Fruit fly (Drosophila melanogaster) whole organism, prepupa: ENCODE measurements around the gene MED17.

Experiments used
- Blimp-1 ChIP-seq: fragments of 200-800 bp; sonication (Bioruptor generic); optimal IDR thresholded peaks from 3 replicates; lab custom pipeline; 2017; ENCODE audit warnings: missing biosample characterization, missing genetic modification characterization, mild to moderate bottlenecking, moderate library complexity, missing genetic modification reagents
- CG10631 ChIP-seq: fragments of 200-800 bp; sonication (Bioruptor generic); optimal IDR thresholded peaks from 2 replicates; lab custom pipeline; 2016; ENCODE audit warnings: missing biosample characterization, missing genetic modification characterization
- CG11294 ChIP-seq: fragments of 200-800 bp; sonication (Bioruptor generic); IDR thresholded peaks from 2 replicates; pipeline ENCODE4 v1.3.6; 2022; ENCODE audit warnings: missing biosample characterization, missing genetic modification characterization
- CG11762 ChIP-seq: fragments of 200-800 bp; sonication (Bioruptor generic); optimal IDR thresholded peaks from 3 replicates; lab custom pipeline; 2016; ENCODE audit warnings: missing biosample characterization, missing genetic modification characterization; ENCODE audit not compliant: insufficient read depth
- CG11902 ChIP-seq: fragments of 200-800 bp; sonication (Bioruptor generic); optimal IDR thresholded peaks from 3 replicates; lab custom pipeline; 2016; ENCODE audit warnings: missing biosample characterization, missing genetic modification characterization
- CG15336 ChIP-seq: fragments of 200-800 bp; sonication (Bioruptor generic); IDR thresholded peaks from 2 replicates; pipeline ENCODE4 v1.3.6; 2022; ENCODE audit warnings: missing biosample characterization, missing genetic modification characterization
- CG16779 ChIP-seq: fragments of 200-800 bp; sonication (Bioruptor generic); optimal IDR thresholded peaks from 3 replicates; lab custom pipeline; 2017; ENCODE audit warnings: missing biosample characterization, mild to moderate bottlenecking, missing genetic modification characterization
- CG31627 ChIP-seq: fragments of 200-800 bp; sonication (Bioruptor generic); optimal IDR thresholded peaks from 3 replicates; lab custom pipeline; 2016; ENCODE audit warnings: missing biosample characterization, missing genetic modification characterization
- CG32006 ChIP-seq: fragments of 200-800 bp; sonication (Bioruptor generic); optimal IDR thresholded peaks from 3 replicates; lab custom pipeline; 2017; ENCODE audit warnings: missing biosample characterization, mild to moderate bottlenecking, missing genetic modification characterization
- CG34406 ChIP-seq: fragments of 200-800 bp; sonication (Bioruptor generic); optimal IDR thresholded peaks from 3 replicates; lab custom pipeline; 2016; ENCODE audit warnings: missing biosample characterization, missing genetic modification characterization
- CG3919 ChIP-seq: fragments of 200-800 bp; sonication (Bioruptor generic); optimal IDR thresholded peaks from 3 replicates; lab custom pipeline; 2016; ENCODE audit warnings: missing biosample characterization, missing genetic modification characterization
- CG6276 ChIP-seq: fragments of 200-800 bp; sonication (Bioruptor generic); optimal IDR thresholded peaks from 2 replicates; lab custom pipeline; 2017; ENCODE audit warnings: missing biosample characterization, mild to moderate bottlenecking, missing genetic modification characterization
- CG6854 ChIP-seq: fragments of 200-800 bp; sonication (Bioruptor generic); optimal IDR thresholded peaks from 2 replicates; lab custom pipeline; 2017; ENCODE audit warnings: missing biosample characterization, mild to moderate bottlenecking, missing genetic modification characterization
- CG7368 ChIP-seq: fragments of 200-800 bp; sonication (Bioruptor generic); optimal IDR thresholded peaks from 3 replicates; lab custom pipeline; 2016; ENCODE audit warnings: missing biosample characterization, missing genetic modification characterization
- CG8119 ChIP-seq: fragments of 200-800 bp; sonication (Bioruptor generic); IDR thresholded peaks from 3 replicates; pipeline ENCODE4 v1.3.6; 2022; ENCODE audit warnings: missing biosample characterization, missing genetic modification characterization
- CG8319 ChIP-seq: fragments of 200-800 bp; sonication (Bioruptor generic); optimal IDR thresholded peaks from 3 replicates; lab custom pipeline; 2016; ENCODE audit warnings: missing biosample characterization, missing genetic modification characterization
- CG9139 ChIP-seq: fragments of 200-800 bp; sonication (Bioruptor generic); optimal IDR thresholded peaks from 3 replicates; lab custom pipeline; 2017; ENCODE audit warnings: missing biosample characterization, mild to moderate bottlenecking, missing genetic modification characterization
- Eip75B ChIP-seq: fragments of 200-800 bp; sonication (Bioruptor generic); optimal IDR thresholded peaks from 3 replicates; lab custom pipeline; 2016; ENCODE audit warnings: missing biosample characterization, missing genetic modification characterization
- Eip78C ChIP-seq: fragments of 200-800 bp; sonication (Bioruptor generic); peaks from one replicate; lab custom pipeline; 2016; ENCODE audit warnings: missing biosample characterization, missing genetic modification characterization
- Eip93F ChIP-seq: fragments of 200-800 bp; sonication (Bioruptor generic); optimal IDR thresholded peaks from 2 replicates; lab custom pipeline; 2016; ENCODE audit warnings: missing biosample characterization, mild to moderate bottlenecking, missing genetic modification characterization
- Ets21C ChIP-seq: fragments of 200-800 bp; sonication (Bioruptor generic); optimal IDR thresholded peaks from 3 replicates; lab custom pipeline; 2016; ENCODE audit warnings: missing biosample characterization, missing genetic modification characterization
- Gug ChIP-seq: fragments of 200-800 bp; sonication (Bioruptor generic); IDR thresholded peaks from 2 replicates; pipeline ENCODE4 v1.3.6; 2022; ENCODE audit warnings: missing biosample characterization, missing genetic modification characterization
- Hr38 ChIP-seq: sonication (Bioruptor generic); optimal IDR thresholded peaks from 2 replicates; lab custom pipeline; 2016; ENCODE audit warnings: missing biosample characterization, missing genetic modification characterization
- Lpt ChIP-seq: fragments of 200-800 bp; sonication (Bioruptor generic); optimal IDR thresholded peaks from 3 replicates; lab custom pipeline; 2016; ENCODE audit warnings: missing biosample characterization, missing genetic modification characterization
- Smox ChIP-seq: fragments of 200-800 bp; sonication (Bioruptor generic); optimal IDR thresholded peaks from 3 replicates; lab custom pipeline; 2016; ENCODE audit warnings: missing biosample characterization, missing genetic modification characterization
- Sox102F ChIP-seq: fragments of 200-800 bp; sonication (Bioruptor generic); optimal IDR thresholded peaks from 2 replicates; lab custom pipeline; 2016; ENCODE audit warnings: missing biosample characterization, mild to moderate bottlenecking, missing genetic modification characterization
- Sox14 ChIP-seq: fragments of 200-800 bp; sonication (Bioruptor generic); optimal IDR thresholded peaks from 3 replicates; lab custom pipeline; 2016; ENCODE audit warnings: missing biosample characterization, missing genetic modification characterization
- Sox15 ChIP-seq: fragments of 200-800 bp; sonication (Bioruptor generic); optimal IDR thresholded peaks from 3 replicates; lab custom pipeline; 2016; ENCODE audit warnings: missing biosample characterization, missing genetic modification characterization
- acj6 ChIP-seq: fragments of 200-800 bp; sonication (Bioruptor generic); optimal IDR thresholded peaks from 3 replicates; lab custom pipeline; 2016; ENCODE audit warnings: missing biosample characterization, missing genetic modification characterization
- cyc ChIP-seq: fragments of 200-800 bp; sonication (Bioruptor generic); optimal IDR thresholded peaks from 3 replicates; lab custom pipeline; 2016; ENCODE audit warnings: missing biosample characterization, missing genetic modification characterization
- dsx ChIP-seq: fragments of 200-800 bp; optimal IDR thresholded peaks from 3 replicates; lab custom pipeline; 2019; ENCODE audit warnings: missing biosample characterization, mild to moderate bottlenecking, missing genetic modification characterization, moderate library complexity; ENCODE audit not compliant: poor library complexity, severe bottlenecking
- eg ChIP-seq: fragments of 200-800 bp; sonication (Bioruptor generic); IDR thresholded peaks from 3 replicates; pipeline ENCODE4 v1.3.6; 2022; ENCODE audit warnings: missing biosample characterization, missing genetic modification characterization
- esn ChIP-seq: fragments of 200-800 bp; sonication (Bioruptor generic); optimal IDR thresholded peaks from 2 replicates; lab custom pipeline; 2016; ENCODE audit warnings: missing biosample characterization, mild to moderate bottlenecking, missing genetic modification characterization, moderate library complexity
- fd59A ChIP-seq: fragments of 200-800 bp; sonication (Bioruptor generic); optimal IDR thresholded peaks from 2 replicates; lab custom pipeline; 2017; ENCODE audit warnings: missing biosample characterization, mild to moderate bottlenecking, missing genetic modification characterization, missing genetic modification reagents
- fd85E ChIP-seq: fragments of 200-800 bp; sonication (Bioruptor generic); optimal IDR thresholded peaks from 3 replicates; lab custom pipeline; 2016; ENCODE audit warnings: missing biosample characterization, missing genetic modification characterization
- fkh ChIP-seq: fragments of 200-800 bp; sonication (Bioruptor generic); optimal IDR thresholded peaks from 3 replicates; lab custom pipeline; 2017; ENCODE audit warnings: missing biosample characterization, mild to moderate bottlenecking, missing genetic modification characterization, moderate library complexity
- lz ChIP-seq: fragments of 200-800 bp; sonication (Bioruptor generic); optimal IDR thresholded peaks from 3 replicates; lab custom pipeline; 2016; ENCODE audit warnings: missing biosample characterization, missing genetic modification characterization
- net ChIP-seq: fragments of 200-800 bp; sonication (Bioruptor generic); optimal IDR thresholded peaks from 3 replicates; lab custom pipeline; 2016; ENCODE audit warnings: missing biosample characterization, missing genetic modification characterization
- pdm3 ChIP-seq: fragments of 200-800 bp; sonication (Bioruptor generic); optimal IDR thresholded peaks from 3 replicates; lab custom pipeline; 2016; ENCODE audit warnings: missing biosample characterization, missing genetic modification characterization
- salr ChIP-seq, 2 experiments: fragments of 200-800 bp; sonication (Bioruptor generic); optimal IDR thresholded peaks; 3 replicates each; lab custom pipeline; 2016 to 2018; ENCODE audit warnings: missing biosample characterization in 2 of 2, missing genetic modification characterization in 2 of 2, mild to moderate bottlenecking in 1 of 2
- ss ChIP-seq, 2 experiments: fragments of 200-800 bp; sonication (Bioruptor generic); optimal IDR thresholded peaks; 2 replicates in 1 of 2; 3 replicates in 1 of 2; lab custom pipeline; 2017 to 2018; ENCODE audit warnings: mild to moderate bottlenecking in 2 of 2, missing biosample characterization in 2 of 2, missing genetic modification characterization in 2 of 2, moderate library complexity in 1 of 2
- svp ChIP-seq: fragments of 200-800 bp; sonication (Bioruptor generic); peaks from one replicate; lab custom pipeline; 2016; ENCODE audit warnings: missing biosample characterization, missing genetic modification characterization
- topi ChIP-seq: fragments of 200-800 bp; sonication (Bioruptor generic); optimal IDR thresholded peaks from 3 replicates; lab custom pipeline; 2016; ENCODE audit warnings: missing biosample characterization, missing genetic modification characterization
- vri ChIP-seq: fragments of 200-800 bp; sonication (Bioruptor generic); optimal IDR thresholded peaks from 3 replicates; lab custom pipeline; 2016; ENCODE audit warnings: missing biosample characterization, mild to moderate bottlenecking, missing genetic modification characterization

The MED17 gene

DNA sequence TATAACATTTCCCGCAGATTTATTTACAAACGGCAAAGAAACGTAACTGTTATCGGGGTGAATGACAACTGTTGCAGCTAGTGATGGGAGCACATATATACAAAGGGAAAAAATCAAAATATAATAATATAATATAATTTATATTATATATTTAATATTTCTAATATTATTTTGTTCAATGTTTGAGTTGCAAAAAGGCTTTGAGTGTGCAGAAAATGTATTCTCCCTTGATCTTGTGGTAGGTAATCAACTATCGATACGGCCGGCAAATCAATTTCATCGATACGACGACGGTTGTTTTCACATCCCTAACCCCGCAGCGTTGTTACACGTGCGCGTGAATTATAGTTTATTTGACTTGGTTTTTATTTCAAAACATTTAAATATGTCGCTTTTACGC lies 34.6 kb downstream of the MED17 start, which contains the start of the genes mTerf5 and Non3 (continued):
- no peak for TF ChIP-seq CG6276
- no peak for TF ChIP-seq Gug (GFP tag; lab: Robert Waterston, UW)
- TF ChIP-seq CG15336 (GFP tag; lab: Robert Waterston, UW), result no peak
- TF ChIP-seq CG11902 (GFP tag; lab: Kevin White, UChicago), result peak; percentile 15
- peak; percentile 2 for TF ChIP-seq Ets21C (GFP tag; lab: Kevin White, UChicago)
- TF ChIP-seq net (GFP tag; lab: Kevin White, UChicago), result peak; percentile 21
- no peak for TF ChIP-seq CG32006 (GFP tag; lab: Kevin White, UChicago)
- no peak for TF ChIP-seq pdm3 (GFP tag; lab: Kevin White, UChicago)
- TF ChIP-seq fd85E, result no peak
- TF ChIP-seq CG11762 (GFP tag; lab: Kevin White, UChicago), result peak; percentile 46
- TF ChIP-seq Lpt (GFP tag; lab: Kevin White, UChicago), result no peak
- TF ChIP-seq Smox (GFP tag; lab: Kevin White, UChicago), result no peak
- no peak for TF ChIP-seq CG16779
- TF ChIP-seq CG11294 (GFP tag; lab: Robert Waterston, UW), result no peak
- peak; percentile 44 for TF ChIP-seq acj6 (GFP tag; lab: Kevin White, UChicago)
- TF ChIP-seq topi (GFP tag; lab: Kevin White, UChicago), result peak; percentile 31
- TF ChIP-seq CG31627, result peak; percentile 42
- peak; percentile 53 for TF ChIP-seq CG3919 (GFP tag; lab: Kevin White, UChicago)
- TF ChIP-seq fd59A (GFP tag; lab: Kevin White, UChicago), result no peak
- no peak for TF ChIP-seq Blimp-1 (GFP tag; lab: Kevin White, UChicago)
- TF ChIP-seq salr (GFP tag; optimal IDR thresholded peaks at IDR 0.05; lab: Kevin White, UChicago), result no peak
- TF ChIP-seq Eip78C, result peak; percentile 73
- TF ChIP-seq CG10631 (GFP tag; lab: Kevin White, UChicago), result peak; percentile 65
- TF ChIP-seq CG9139 (GFP tag; lab: Kevin White, UChicago), result no peak
- peak in 1 of 2 experiments; percentile 14 for TF ChIP-seq ss (GFP tag; optimal IDR thresholded peaks at IDR 0.05; lab: Kevin White, UChicago)
- 0 out of 3 replicates have a peak, but pooled peaks have one; percentile 19 for TF ChIP-seq CG8119 (GFP tag; lab: Robert Waterston, UW)
- TF ChIP-seq lz (GFP tag; lab: Kevin White, UChicago), result peak; percentile 41
- peak; percentile 30 for TF ChIP-seq cyc (GFP tag; lab: Kevin White, UChicago)
- peak; percentile 13 for TF ChIP-seq Sox15 (GFP tag; lab: Kevin White, UChicago)
- peak; percentile 65 for TF ChIP-seq esn (GFP tag; lab: Kevin White, UChicago)

DNA sequence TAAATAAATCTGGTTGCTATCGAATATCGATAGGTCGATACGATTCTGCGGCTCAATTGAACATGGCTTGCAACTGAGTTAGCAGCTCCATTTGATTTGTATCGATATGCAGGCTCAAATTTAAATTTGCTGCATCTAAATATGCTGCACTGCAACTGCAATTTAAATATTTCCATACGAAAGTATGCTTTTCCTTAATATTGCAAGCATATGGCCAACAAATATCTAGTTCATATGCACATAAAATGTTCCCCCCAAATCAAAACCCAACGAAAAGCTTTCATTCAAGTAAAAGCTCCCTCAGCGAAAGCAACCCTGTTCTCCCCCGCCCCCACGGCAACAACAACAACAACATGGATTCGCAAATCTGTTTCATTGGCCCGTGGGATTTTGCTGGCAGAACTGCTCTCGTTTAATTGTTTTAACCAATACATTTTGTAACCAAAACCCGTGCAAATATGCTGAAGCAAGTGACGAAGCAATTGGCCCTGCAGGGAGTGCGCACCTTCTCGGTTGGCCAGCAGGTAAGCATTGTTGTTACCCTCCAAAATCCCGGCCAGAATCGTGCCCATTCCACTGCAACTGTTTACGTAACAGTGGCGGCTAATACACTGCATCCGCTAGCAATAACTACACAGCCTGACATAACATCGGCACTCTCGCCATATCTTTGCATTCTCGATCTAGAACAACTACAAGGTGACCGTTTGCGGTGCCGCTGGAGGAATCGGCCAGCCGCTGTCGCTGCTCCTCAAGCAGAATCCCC lies 37.4 kb downstream of the MED17 start, which contains the start of the genes CG7168 and Mdh2:
Gene CG7168, minus strand, starts transcription at position 40 of the 766 bp plus-strand sequence.
Gene Mdh2, plus strand, starts transcription at position 354 of the 766 bp plus-strand sequence.
- TF ChIP-seq acj6 (GFP tag; lab: Kevin White, UChicago) (no peak), CG9139 (GFP tag; lab: Kevin White, UChicago) (no peak), fd85E (no peak), Sox102F (GFP tag; lab: Kevin White, UChicago) (no peak), Hr38 (GFP tag; lab: Kevin White, UChicago) (no peak), dsx (peak; percentile 28), esn (GFP tag; lab: Kevin White, UChicago) (peak; percentile 17), CG11902 (GFP tag; lab: Kevin White, UChicago) (no peak), CG15336 (GFP tag; lab: Robert Waterston, UW) (no peak), CG11294 (GFP tag; lab: Robert Waterston, UW) (no peak), CG7368 (GFP tag; lab: Kevin White, UChicago) (no peak), CG11762 (GFP tag; lab: Kevin White, UChicago) (no peak), Eip75B (no peak), vri (GFP tag; lab: Kevin White, UChicago) (peak; percentile 82), eg (GFP tag; lab: Robert Waterston, UW) (no peak), CG6276 (no peak), Lpt (GFP tag; lab: Kevin White, UChicago) (no peak), Gug (GFP tag; lab: Robert Waterston, UW) (no peak), CG6854 (GFP tag; lab: Kevin White, UChicago) (no peak), fkh (GFP tag; lab: Kevin White, UChicago) (peak; percentile 79), CG31627 (no peak), CG3919 (GFP tag; lab: Kevin White, UChicago) (no peak), svp (peak; percentile 75), lz (GFP tag; lab: Kevin White, UChicago) (peak; percentile 19), CG34406 (GFP tag; lab: Kevin White, UChicago) (no peak), CG32006 (GFP tag; lab: Kevin White, UChicago) (no peak), CG8319 (GFP tag; lab: Kevin White, UChicago) (no peak), Eip78C (no peak), Blimp-1 (GFP tag; lab: Kevin White, UChicago) (no peak), topi (GFP tag; lab: Kevin White, UChicago) (peak; percentile 2), Sox14 (GFP tag; lab: Kevin White, UChicago) (peak; percentile 7), Eip93F (GFP tag; lab: Kevin White, UChicago) (no peak)
- TF ChIP-seq, all 60 proteins: peak for 8
